Fruit fly (Drosophila melanogaster) S2 (cell line): ENCODE results near the gene nyo.

Experiments
- CG8478 ChIP-seq: fragments of >200 bp; optimal IDR thresholded peaks from 2 replicates; lab custom pipeline; 2018
- CTCF ChIP-seq, 2 experiments: fragments of >200 bp; optimal IDR thresholded peaks; 2 replicates each; lab custom pipeline; 2018

DNA sequence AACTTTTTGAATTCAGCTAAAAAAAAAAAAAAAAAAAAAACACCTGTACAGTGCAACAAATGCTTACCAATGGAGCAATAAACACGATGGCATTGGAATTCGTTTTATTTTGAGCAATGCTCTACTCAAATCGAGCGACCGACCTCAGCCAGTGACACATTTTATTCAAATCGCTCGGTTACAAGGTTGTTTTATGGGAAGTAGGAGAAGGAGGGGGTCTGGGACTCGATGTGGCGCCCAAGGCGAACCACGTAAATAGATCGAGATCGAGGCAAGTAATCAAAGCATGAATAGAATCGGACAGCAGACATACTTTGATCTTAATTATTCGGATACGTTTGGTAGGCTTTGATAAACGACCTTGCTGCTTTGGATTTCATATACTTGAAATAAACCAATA, 60.4 kb downstream of the nyo start:
- TF ChIP-seq CG8478 (lab: Kevin White, UChicago) = no peak
- no peak for TF ChIP-seq CTCF (optimal IDR thresholded peaks at IDR 0.05; lab: Kevin White, UChicago)
